Worm (Caenorhabditis elegans): Measurements from ENCODE around the gene B0244.6.

Gene B0244.6

DNA sequence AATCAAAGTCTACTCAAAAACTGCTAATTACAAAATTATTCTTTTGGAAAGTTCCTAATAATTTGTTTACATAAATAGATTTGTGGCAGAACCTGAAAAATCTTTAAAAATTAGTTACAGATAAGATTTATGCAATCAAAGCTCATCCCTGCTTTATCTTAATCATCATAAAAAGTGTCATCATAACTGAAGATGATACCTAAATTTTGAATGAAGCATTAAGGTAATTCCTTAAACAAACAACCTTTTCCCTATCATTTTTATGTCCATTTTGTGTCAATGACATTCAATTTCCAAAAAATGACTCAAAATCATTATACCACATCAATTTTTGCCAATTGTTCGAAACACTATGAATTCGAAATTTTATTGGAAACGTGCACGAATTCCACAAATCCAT lies at the start of gene B0244.6:
B0244.6 (plus strand) TSS at position 301 of the 400 bp plus-strand sequence.
- TF ChIP-seq ztf-11 (tag; optimal IDR thresholded peaks at IDR 0.05) (no peak), elt-2 (tag; optimal IDR thresholded peaks at IDR 0.05) (peak; percentile 21), nhr-77 (tag; optimal IDR thresholded peaks at IDR 0.05) (no peak)

DNA sequence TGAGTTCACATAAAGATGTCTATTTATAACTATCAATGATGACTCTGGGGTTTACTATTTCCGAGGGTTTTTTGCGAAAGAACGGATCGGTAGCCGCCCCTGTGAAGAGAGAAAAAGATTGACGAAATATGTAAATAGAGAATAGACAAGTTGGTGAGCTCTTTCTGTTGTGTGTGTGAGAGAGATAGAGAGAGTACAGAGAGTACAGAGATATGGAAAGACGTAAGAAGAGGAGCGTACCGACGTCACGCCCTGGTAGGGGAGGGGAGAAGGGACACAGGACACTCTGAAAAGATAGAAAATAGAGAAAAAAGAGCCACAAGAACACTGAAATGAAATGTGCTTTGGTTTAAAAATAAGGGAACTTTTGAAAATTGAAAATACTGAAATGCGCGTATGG lies 49.6 kb upstream of the B0244.6 start:
- TF ChIP-seq ztf-4 (tag; optimal IDR thresholded peaks at IDR 0.05) (no peak), jun-1 (tag; optimal IDR thresholded peaks at IDR 0.05) (no peak), lin-15B (tag; optimal IDR thresholded peaks at IDR 0.05) (no peak), pqm-1 (tag; optimal IDR thresholded peaks at IDR 0.05) (peak; percentile 25), aly-2 (tag; optimal IDR thresholded peaks at IDR 0.05) (no peak), daf-12 (tag; optimal IDR thresholded peaks at IDR 0.05) (no peak), nhr-43 (tag; optimal IDR thresholded peaks at IDR 0.05; ENCODE audit: poor library complexity, severe bottlenecking) (no peak), lin-39 (tag; optimal IDR thresholded peaks at IDR 0.05) (peak; percentile 38), nhr-67 (tag; optimal IDR thresholded peaks at IDR 0.05) (no peak), nhr-237 (tag; optimal IDR thresholded peaks at IDR 0.05) (no peak), mdl-1 (tag; optimal IDR thresholded peaks at IDR 0.05) (no peak), nfya-1 (tag; optimal IDR thresholded peaks at IDR 0.05; ENCODE audit: insufficient read depth) (peak; percentile 71), snpc-4 (tag; optimal IDR thresholded peaks at IDR 0.05) (peak; percentile 39), R02D3.7 (tag; optimal IDR thresholded peaks at IDR 0.05) (no peak), elt-2 (tag; optimal IDR thresholded peaks at IDR 0.05) (peak; percentile 30), elt-1 (tag; optimal IDR thresholded peaks at IDR 0.05) (no peak), ceh-16 (tag; optimal IDR thresholded peaks at IDR 0.05) (no peak), tbx-2 (tag; optimal IDR thresholded peaks at IDR 0.05) (no peak), elt-3 (tag; optimal IDR thresholded peaks at IDR 0.05) (no peak), hmg-11 (tag; optimal IDR thresholded peaks at IDR 0.05) (peak; percentile 65), pha-4 (tag; optimal IDR thresholded peaks at IDR 0.05) (peak; percentile 98), nhr-28 (tag; optimal IDR thresholded peaks at IDR 0.05) (no peak)

DNA sequence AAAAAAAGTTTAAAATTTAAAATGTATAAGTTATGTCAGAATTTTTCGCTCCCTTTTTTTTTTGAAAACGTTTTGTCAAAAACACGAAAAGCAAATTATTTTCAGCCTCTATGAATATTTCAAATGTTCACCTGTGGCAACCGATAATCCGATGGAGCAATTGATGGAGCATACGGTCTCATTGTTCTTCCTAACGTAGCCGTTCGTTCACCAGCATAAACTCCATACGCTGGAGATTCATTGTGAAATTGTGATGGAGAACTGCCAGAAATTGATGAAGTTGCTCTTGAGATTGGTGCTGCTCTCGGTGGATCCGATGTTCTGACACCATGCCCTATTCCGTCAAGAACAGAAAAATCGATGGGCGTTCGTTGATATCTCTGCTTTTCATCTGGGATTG lies 46.0 kb upstream of the B0244.6 start:
- TF ChIP-seq lin-39 (tag; optimal IDR thresholded peaks at IDR 0.05) (no peak), nhr-77 (tag; optimal IDR thresholded peaks at IDR 0.05) (no peak), elt-2 (tag; optimal IDR thresholded peaks at IDR 0.05) (no peak), ceh-16 (tag; optimal IDR thresholded peaks at IDR 0.05) (no peak), elt-3 (tag; optimal IDR thresholded peaks at IDR 0.05) (no peak), nhr-43 (tag; optimal IDR thresholded peaks at IDR 0.05; ENCODE audit: poor library complexity, severe bottlenecking) (no peak), fkh-10 (GFP tag; optimal IDR thresholded peaks at IDR 0.05) (no peak), eor-1 (tag; optimal IDR thresholded peaks at IDR 0.05) (no peak), mdl-1 (tag; optimal IDR thresholded peaks at IDR 0.05) (no peak), hmg-11 (tag; optimal IDR thresholded peaks at IDR 0.05) (no peak), ztf-11 (tag; optimal IDR thresholded peaks at IDR 0.05) (no peak), tbx-2 (tag; optimal IDR thresholded peaks at IDR 0.05) (no peak), jun-1 (tag; optimal IDR thresholded peaks at IDR 0.05) (no peak), pqm-1 (tag; optimal IDR thresholded peaks at IDR 0.05) (no peak), snpc-4 (tag; optimal IDR thresholded peaks at IDR 0.05) (no peak), fos-1 (tag; optimal IDR thresholded peaks at IDR 0.05) (no peak)

DNA sequence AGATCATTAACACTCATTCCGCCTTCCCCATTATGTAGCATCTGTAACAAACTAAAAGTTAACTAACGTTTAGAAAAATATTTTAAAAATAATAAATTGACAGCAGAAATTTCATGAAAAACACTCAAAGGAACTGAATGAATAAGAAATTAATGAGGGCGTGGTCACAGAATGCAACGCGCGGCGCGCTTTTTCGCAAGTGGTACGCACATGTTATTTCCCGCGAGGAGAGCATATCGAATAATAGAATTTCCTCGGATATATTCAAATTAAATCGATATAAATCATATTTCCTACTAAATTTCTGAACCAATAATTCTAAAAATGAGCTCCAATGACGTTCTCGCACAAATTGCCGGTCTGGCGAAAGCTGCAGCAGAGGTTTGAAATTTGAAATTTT lies 45.1 kb upstream of the B0244.6 start, which contains the start of the genes abi-1 and arle-14:
abi-1 (minus strand) TSS at position 51 of the 400 bp plus-strand sequence.
arle-14 (plus strand) TSS at position 217 of the 400 bp plus-strand sequence.
- TF ChIP-seq ceh-28 (tag; optimal IDR thresholded peaks at IDR 0.05) (no peak), nfya-1 (tag; optimal IDR thresholded peaks at IDR 0.05; ENCODE audit: insufficient read depth) (peak; percentile 35), egl-27 (tag; optimal IDR thresholded peaks at IDR 0.05) (no peak), R02D3.7 (tag; optimal IDR thresholded peaks at IDR 0.05) (peak; percentile 15), fos-1 (tag; optimal IDR thresholded peaks at IDR 0.05) (no peak), lin-15B (tag; optimal IDR thresholded peaks at IDR 0.05) (no peak), pha-4 (tag; optimal IDR thresholded peaks at IDR 0.05) (peak; percentile 39), hmg-11 (tag; optimal IDR thresholded peaks at IDR 0.05) (peak; percentile 17), ceh-16 (tag; optimal IDR thresholded peaks at IDR 0.05) (no peak)

DNA sequence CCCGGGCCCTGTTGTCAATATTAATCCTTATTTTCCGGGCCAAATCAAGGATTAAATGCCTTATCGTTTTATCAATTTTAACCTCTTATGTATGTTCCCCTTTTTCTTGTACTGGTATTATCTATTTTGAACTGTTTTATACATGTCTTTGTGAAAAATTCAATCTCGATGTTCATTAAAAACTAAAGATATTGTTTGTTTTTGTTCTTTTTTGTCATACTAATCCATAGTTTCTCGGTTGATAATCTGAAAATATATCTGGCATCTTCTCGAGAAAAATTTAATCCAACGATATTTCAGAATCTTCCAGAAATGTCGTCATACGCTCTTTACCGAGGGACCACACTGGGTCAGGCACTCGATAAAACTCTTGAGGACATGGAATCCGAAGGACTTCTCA lies 44.1 kb upstream of the B0244.6 start, which contains the start of gene B0336.13:
B0336.13 (plus strand) TSS at position 301 of the 400 bp plus-strand sequence.
- no peak for TF ChIP-seq lin-39 (tag; optimal IDR thresholded peaks at IDR 0.05)
- no peak for TF ChIP-seq daf-12 (tag; optimal IDR thresholded peaks at IDR 0.05)
- TF ChIP-seq ZK546.5 (tag; optimal IDR thresholded peaks at IDR 0.05): no peak
- no peak for TF ChIP-seq pha-4 (tag; optimal IDR thresholded peaks at IDR 0.05)
- TF ChIP-seq jun-1 (tag; optimal IDR thresholded peaks at IDR 0.05): no peak
- TF ChIP-seq ceh-16 (tag; optimal IDR thresholded peaks at IDR 0.05): no peak
- no peak for TF ChIP-seq ztf-4 (tag; optimal IDR thresholded peaks at IDR 0.05)
- TF ChIP-seq ceh-28 (tag; optimal IDR thresholded peaks at IDR 0.05): no peak
- no peak for TF ChIP-seq mdl-1 (tag; optimal IDR thresholded peaks at IDR 0.05)
- no peak for TF ChIP-seq elt-2 (tag; optimal IDR thresholded peaks at IDR 0.05)
- TF ChIP-seq pqm-1 (tag; optimal IDR thresholded peaks at IDR 0.05): no peak
- no peak for TF ChIP-seq fos-1 (tag; optimal IDR thresholded peaks at IDR 0.05)
- TF ChIP-seq elt-3 (tag; optimal IDR thresholded peaks at IDR 0.05): no peak
- no peak for TF ChIP-seq mml-1 (tag; optimal IDR thresholded peaks at IDR 0.05)
